Worm (Caenorhabditis elegans): ENCODE results near the gene srbc-1.

srbc-1 gene

DNA sequence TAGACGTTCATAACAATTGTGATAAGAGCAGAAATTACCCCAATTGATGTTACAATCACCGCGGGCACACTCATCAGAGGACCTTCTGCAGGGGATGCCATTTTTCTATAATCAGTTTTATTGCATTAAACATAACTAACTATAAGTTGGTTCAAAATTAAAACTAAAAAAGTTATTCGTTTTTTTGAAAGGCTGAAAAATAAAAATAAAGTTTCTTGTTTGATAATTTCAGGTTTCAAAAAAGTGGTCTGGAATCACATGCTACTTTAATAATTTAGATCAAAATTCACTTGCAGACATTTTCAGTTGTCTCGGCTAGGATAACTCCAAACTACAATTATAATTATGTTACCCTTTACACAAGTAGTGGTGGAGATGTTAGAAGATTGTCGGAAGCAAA lies at the start of gene srbc-1:
Gene srbc-1 (minus strand): TSS at position 101 of the 400 bp plus-strand sequence.
- TF ChIP-seq mls-2 (tag; optimal IDR thresholded peaks at IDR 0.05) (no peak), cnd-1 (tag; optimal IDR thresholded peaks at IDR 0.05) (no peak), sem-2 (GFP tag; optimal IDR thresholded peaks at IDR 0.05) (no peak), drap-1 (GFP tag; optimal IDR thresholded peaks at IDR 0.05) (no peak), flh-1 (GFP tag; optimal IDR thresholded peaks at IDR 0.05) (no peak), M03D4.4 (tag; optimal IDR thresholded peaks at IDR 0.05) (no peak), ceh-43 (GFP tag; optimal IDR thresholded peaks at IDR 0.05) (no peak), tbx-8 (GFP tag; optimal IDR thresholded peaks at IDR 0.05) (no peak), ztf-11 (tag; optimal IDR thresholded peaks at IDR 0.05) (no peak), ceh-39 (tag; optimal IDR thresholded peaks at IDR 0.05) (no peak), lin-32 (GFP tag; optimal IDR thresholded peaks at IDR 0.05) (no peak), snpc-4 (tag; optimal IDR thresholded peaks at IDR 0.05) (no peak), ham-2 (GFP tag; optimal IDR thresholded peaks at IDR 0.05) (no peak), elt-3 (tag; optimal IDR thresholded peaks at IDR 0.05) (no peak), sptf-1 (tag; optimal IDR thresholded peaks at IDR 0.05) (no peak), ceh-83 (GFP tag; optimal IDR thresholded peaks at IDR 0.05) (no peak)

DNA sequence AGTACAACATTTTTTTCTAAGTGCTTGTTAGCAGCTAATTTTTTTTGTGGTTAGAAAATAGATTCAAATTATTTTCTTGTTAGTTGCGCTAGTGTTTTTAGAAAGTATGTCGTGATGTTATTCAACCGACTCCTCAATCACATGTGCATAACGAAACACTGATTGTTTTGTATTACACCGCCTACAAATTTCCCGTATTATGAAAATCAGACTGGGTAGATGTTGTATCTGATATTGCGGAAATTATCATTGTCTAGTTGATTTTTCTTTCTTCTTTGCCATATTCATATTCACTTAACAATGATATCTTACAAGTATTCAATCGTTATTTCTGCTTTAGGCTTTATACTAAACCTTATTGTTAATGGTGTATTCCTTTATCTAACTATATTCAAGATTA lies 49.5 kb upstream of the srbc-1 start, which contains the start of gene str-63:
Gene str-63 (plus strand): TSS at position 301 of the 400 bp plus-strand sequence.
- TF ChIP-seq mep-1 (tag; optimal IDR thresholded peaks at IDR 0.05) (no peak), ces-1 (GFP tag; optimal IDR thresholded peaks at IDR 0.05) (no peak), bed-3 (GFP tag; optimal IDR thresholded peaks at IDR 0.05) (no peak), ceh-43 (GFP tag; optimal IDR thresholded peaks at IDR 0.05) (no peak), nhr-2 (tag; optimal IDR thresholded peaks at IDR 0.05) (no peak), unc-120 (tag; optimal IDR thresholded peaks at IDR 0.05; ENCODE audit: poor library complexity, severe bottlenecking) (no peak), blmp-1 (tag; optimal IDR thresholded peaks at IDR 0.05) (no peak), cnd-1 (tag; optimal IDR thresholded peaks at IDR 0.05) (no peak), elt-1 (tag; optimal IDR thresholded peaks at IDR 0.05; ENCODE audit: borderline replicate concordance, insufficient read depth) (no peak), M03D4.4 (tag; optimal IDR thresholded peaks at IDR 0.05) (no peak), nhr-76 (tag; optimal IDR thresholded peaks at IDR 0.05) (no peak)

DNA sequence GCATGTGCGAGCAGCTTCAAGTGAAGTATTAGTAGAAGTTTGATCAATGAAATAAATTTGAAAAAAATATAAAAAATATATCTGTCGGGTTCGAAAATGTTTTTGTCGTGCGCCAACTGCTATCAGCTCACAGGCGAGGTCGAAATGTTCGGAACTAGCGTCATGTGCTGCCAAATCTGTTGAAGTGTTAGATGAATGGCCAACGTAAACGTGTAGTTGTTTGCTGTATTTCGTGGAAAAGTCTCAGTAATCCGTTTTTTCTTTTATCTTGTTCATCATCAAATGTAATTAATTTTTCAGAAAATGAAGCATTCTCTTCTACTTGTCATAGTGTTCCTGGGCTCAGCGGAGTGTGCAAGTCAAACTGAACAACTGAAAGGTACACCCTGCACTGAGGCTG lies 48.1 kb upstream of the srbc-1 start, which contains the start of gene C17B7.15:
Gene C17B7.15 (plus strand): TSS at position 301 of the 400 bp plus-strand sequence.
- no peak for TF ChIP-seq nhr-2 (tag; optimal IDR thresholded peaks at IDR 0.05)
- TF ChIP-seq bed-3 (GFP tag; optimal IDR thresholded peaks at IDR 0.05): no peak
- no peak for TF ChIP-seq drap-1 (GFP tag; optimal IDR thresholded peaks at IDR 0.05)
- no peak for TF ChIP-seq nhr-12 (tag; optimal IDR thresholded peaks at IDR 0.05)
- no peak for TF ChIP-seq pha-4 (tag; optimal IDR thresholded peaks at IDR 0.05)
- no peak for TF ChIP-seq ces-1 (GFP tag; optimal IDR thresholded peaks at IDR 0.05)
- no peak for TF ChIP-seq mls-2 (tag; optimal IDR thresholded peaks at IDR 0.05)
- no peak for TF ChIP-seq mab-5 (tag; optimal IDR thresholded peaks at IDR 0.05)
- TF ChIP-seq mep-1 (tag; optimal IDR thresholded peaks at IDR 0.05): no peak
- no peak for TF ChIP-seq blmp-1 (tag; optimal IDR thresholded peaks at IDR 0.05)
- TF ChIP-seq nhr-28 (tag; optimal IDR thresholded peaks at IDR 0.05): no peak
- no peak for TF ChIP-seq zip-8 (tag; optimal IDR thresholded peaks at IDR 0.05)
- no peak for TF ChIP-seq sptf-1 (tag; optimal IDR thresholded peaks at IDR 0.05)
- TF ChIP-seq hlh-1 (tag; optimal IDR thresholded peaks at IDR 0.05): no peak
- no peak for TF ChIP-seq ceh-83 (GFP tag; optimal IDR thresholded peaks at IDR 0.05)

DNA sequence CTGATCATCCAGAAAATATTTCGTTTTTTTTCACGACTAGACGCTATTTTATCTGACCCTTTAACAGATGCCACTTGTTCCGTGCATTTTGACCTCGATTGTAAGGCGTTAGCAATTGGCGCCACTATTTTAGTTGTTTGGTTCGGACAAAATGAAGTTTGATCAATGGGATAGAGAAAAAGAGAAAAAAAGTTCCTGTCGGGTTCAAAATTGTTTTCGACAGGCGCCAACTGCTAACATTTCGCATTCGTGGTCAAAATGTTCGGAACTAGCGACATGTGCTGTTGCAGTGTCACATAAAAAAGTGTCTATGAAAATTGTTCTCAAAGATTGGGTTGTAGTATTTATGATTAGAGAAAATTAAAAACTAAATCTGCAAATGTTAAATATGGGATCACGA lies 45.7 kb upstream of the srbc-1 start:
- TF ChIP-seq elt-3 (tag; optimal IDR thresholded peaks at IDR 0.05) (no peak), tbx-8 (GFP tag; optimal IDR thresholded peaks at IDR 0.05) (no peak), snpc-4 (tag; optimal IDR thresholded peaks at IDR 0.05) (no peak), hlh-1 (tag; optimal IDR thresholded peaks at IDR 0.05) (no peak), nhr-12 (tag; optimal IDR thresholded peaks at IDR 0.05) (no peak), ztf-11 (tag; optimal IDR thresholded peaks at IDR 0.05) (no peak), flh-1 (GFP tag; optimal IDR thresholded peaks at IDR 0.05) (no peak), sptf-1 (tag; optimal IDR thresholded peaks at IDR 0.05) (no peak), elt-1 (tag; optimal IDR thresholded peaks at IDR 0.05; ENCODE audit: borderline replicate concordance, insufficient read depth) (no peak), sem-2 (GFP tag; optimal IDR thresholded peaks at IDR 0.05) (no peak), lin-32 (GFP tag; optimal IDR thresholded peaks at IDR 0.05) (no peak), bed-3 (GFP tag; optimal IDR thresholded peaks at IDR 0.05) (no peak), mab-5 (tag; optimal IDR thresholded peaks at IDR 0.05) (no peak), nhr-28 (tag; optimal IDR thresholded peaks at IDR 0.05) (no peak), ces-1 (GFP tag; optimal IDR thresholded peaks at IDR 0.05) (no peak), nhr-2 (tag; optimal IDR thresholded peaks at IDR 0.05) (no peak), nhr-237 (tag; optimal IDR thresholded peaks at IDR 0.05) (no peak), blmp-1 (tag; optimal IDR thresholded peaks at IDR 0.05) (no peak), ceh-83 (GFP tag; optimal IDR thresholded peaks at IDR 0.05) (no peak)
